Fruit fly (Drosophila melanogaster) whole organism, embryonic: ENCODE measurements around the gene prg.
A peak's percentile ranks its signal among the peaks of the same experiment; 100 is the strongest.

Source experiments
- Bgb ChIP-seq: fragments of 200-800 bp; sonication (Bioruptor generic); IDR thresholded peaks from 2 replicates; pipeline ENCODE4 v1.3.6; 2022; ENCODE audit warnings: missing biosample characterization, missing genetic modification characterization; ENCODE audit not compliant: partially characterized antibody
- CG10147 ChIP-seq: fragments of 200-800 bp; sonication (Bioruptor generic); optimal IDR thresholded peaks from 2 replicates; lab custom pipeline; 2019; ENCODE audit warnings: missing biosample characterization, mild to moderate bottlenecking, missing genetic modification characterization, moderate library complexity
- CG10462 ChIP-seq: fragments of 200-800 bp; sonication (Bioruptor generic); optimal IDR thresholded peaks from 2 replicates; lab custom pipeline; 2016; ENCODE audit warnings: missing biosample characterization, missing genetic modification characterization
- CG13287 ChIP-seq: fragments of 200-800 bp; sonication (Bioruptor generic); IDR thresholded peaks from 2 replicates; pipeline ENCODE4 v1.3.6; 2022; ENCODE audit warnings: missing biosample characterization, missing genetic modification characterization; ENCODE audit not compliant: partially characterized antibody
- CG15514 ChIP-seq: fragments of 200-800 bp; sonication (Bioruptor generic); optimal IDR thresholded peaks from 3 replicates; lab custom pipeline; 2017; ENCODE audit warnings: missing biosample characterization, missing genetic modification characterization, mild to moderate bottlenecking, moderate library complexity, missing genetic modification reagents
- CG16815 ChIP-seq: fragments of 200-800 bp; sonication (Bioruptor generic); optimal IDR thresholded peaks from 3 replicates; lab custom pipeline; 2017; ENCODE audit warnings: missing biosample characterization, mild to moderate bottlenecking, missing genetic modification characterization
- CG17568 ChIP-seq: fragments of 200-800 bp; sonication (Bioruptor generic); optimal IDR thresholded peaks from 2 replicates; lab custom pipeline; 2018; ENCODE audit warnings: missing biosample characterization, mild to moderate bottlenecking, missing genetic modification characterization, moderate library complexity
- CG3281 ChIP-seq: fragments of 200-800 bp; sonication (Bioruptor generic); optimal IDR thresholded peaks from 3 replicates; lab custom pipeline; 2017; ENCODE audit warnings: missing biosample characterization, mild to moderate bottlenecking, missing genetic modification characterization
- CG33213 ChIP-seq: fragments of 200-800 bp; sonication (Bioruptor generic); optimal IDR thresholded peaks from 3 replicates; lab custom pipeline; 2016; ENCODE audit warnings: missing biosample characterization, missing genetic modification characterization
- CG34224 ChIP-seq: fragments of 200-800 bp; sonication (Bioruptor generic); IDR thresholded peaks from 3 replicates; pipeline ENCODE4 v1.3.6; 2022; ENCODE audit warnings: missing biosample characterization, missing genetic modification characterization; ENCODE audit not compliant: partially characterized antibody
- CG3995 ChIP-seq: fragments of 200-800 bp; sonication (Bioruptor generic); optimal IDR thresholded peaks from 3 replicates; lab custom pipeline; 2016; ENCODE audit warnings: missing biosample characterization, missing genetic modification characterization
- CG42726 ChIP-seq: fragments of 200-800 bp; sonication (Bioruptor generic); IDR thresholded peaks from 2 replicates; pipeline ENCODE4 v1.3.6; 2022; ENCODE audit warnings: missing biosample characterization, missing genetic modification characterization; ENCODE audit not compliant: partially characterized antibody
- CG4360 ChIP-seq: fragments of 200-800 bp; sonication (Bioruptor generic); IDR thresholded peaks from 2 replicates; pipeline ENCODE4 v1.3.6; 2022; ENCODE audit warnings: missing biosample characterization, missing genetic modification characterization
- CG6813 ChIP-seq: fragments of 200-800 bp; sonication (Bioruptor generic); optimal IDR thresholded peaks from 2 replicates; lab custom pipeline; 2017; ENCODE audit warnings: missing biosample characterization, missing genetic modification characterization, mild to moderate bottlenecking, moderate library complexity, missing genetic modification reagents
- CG7839 ChIP-seq: fragments of 200-800 bp; sonication (Bioruptor generic); optimal IDR thresholded peaks from 3 replicates; lab custom pipeline; 2018; ENCODE audit warnings: missing biosample characterization, mild to moderate bottlenecking, missing genetic modification characterization, moderate library complexity
- CG8765 ChIP-seq: fragments of 200-800 bp; sonication (Bioruptor generic); IDR thresholded peaks from 2 replicates; pipeline ENCODE4 v1.3.6; 2022; ENCODE audit warnings: missing biosample characterization, missing genetic modification characterization
- CG9817 ChIP-seq: fragments of 200-800 bp; sonication (Bioruptor generic); optimal IDR thresholded peaks from 2 replicates; lab custom pipeline; 2018; ENCODE audit warnings: missing biosample characterization, mild to moderate bottlenecking, missing genetic modification characterization, moderate library complexity
- Doc3 ChIP-seq: fragments of 200-800 bp; sonication (Bioruptor generic); IDR thresholded peaks from 3 replicates; pipeline ENCODE4 v1.3.6; 2022; ENCODE audit warnings: missing biosample characterization, missing genetic modification characterization; ENCODE audit not compliant: partially characterized antibody
- Ets97D ChIP-seq: fragments of 200-800 bp; sonication (Bioruptor generic); optimal IDR thresholded peaks from 3 replicates; lab custom pipeline; 2016; ENCODE audit warnings: missing biosample characterization, missing genetic modification characterization
- Fer1 ChIP-seq: fragments of 200-800 bp; sonication (Bioruptor generic); optimal IDR thresholded peaks from 2 replicates; lab custom pipeline; 2017; ENCODE audit warnings: missing biosample characterization, mild to moderate bottlenecking, missing genetic modification characterization
- HHEX ChIP-seq: fragments of 200-800 bp; sonication (Bioruptor generic); optimal IDR thresholded peaks from 3 replicates; lab custom pipeline; 2017; ENCODE audit warnings: missing biosample characterization, mild to moderate bottlenecking, missing genetic modification characterization, missing genetic modification reagents
- HmgZ ChIP-seq: fragments of 200-800 bp; sonication (Bioruptor generic); optimal IDR thresholded peaks from 2 replicates; lab custom pipeline; 2018; ENCODE audit warnings: missing biosample characterization, mild to moderate bottlenecking, missing genetic modification characterization
- Scr ChIP-seq: fragments of 200-800 bp; sonication (Bioruptor generic); IDR thresholded peaks from 2 replicates; pipeline ENCODE4 v1.3.6; 2022; ENCODE audit warnings: missing biosample characterization, missing genetic modification characterization; ENCODE audit not compliant: partially characterized antibody
- Six4 ChIP-seq: fragments of 200-800 bp; sonication (Bioruptor generic); optimal IDR thresholded peaks from 2 replicates; lab custom pipeline; 2016; ENCODE audit warnings: missing biosample characterization, missing genetic modification characterization
- YL-1 ChIP-seq: fragments of 200-800 bp; sonication (Bioruptor generic); optimal IDR thresholded peaks from 3 replicates; lab custom pipeline; 2017; ENCODE audit warnings: missing biosample characterization, mild to moderate bottlenecking, missing genetic modification characterization
- ash1 ChIP-seq: fragments of 200-800 bp; sonication (Bioruptor generic); optimal IDR thresholded peaks from 2 replicates; lab custom pipeline; 2018; ENCODE audit warnings: missing biosample characterization, mild to moderate bottlenecking, missing genetic modification characterization
- bowl ChIP-seq: fragments of 200-800 bp; sonication (Bioruptor generic); IDR thresholded peaks from 2 replicates; pipeline ENCODE4 v1.3.6; 2022; ENCODE audit warnings: missing biosample characterization, missing genetic modification characterization
- br ChIP-seq: fragments of >200 bp; optimal IDR thresholded peaks from 2 replicates; lab custom pipeline; 2017
- chm ChIP-seq: fragments of 200-800 bp; sonication (Bioruptor generic); IDR thresholded peaks from 2 replicates; pipeline ENCODE4 v1.3.6; 2022; ENCODE audit warnings: missing biosample characterization, missing genetic modification characterization
- ci ChIP-seq: fragments of 200-800 bp; sonication (Bioruptor generic); IDR thresholded peaks from 3 replicates; pipeline ENCODE4 v1.3.6; 2022; ENCODE audit warnings: missing biosample characterization, missing genetic modification characterization
- cwo ChIP-seq: fragments of 200-800 bp; sonication (Bioruptor generic); optimal IDR thresholded peaks from 3 replicates; lab custom pipeline; 2017; ENCODE audit warnings: missing biosample characterization, missing genetic modification characterization, mild to moderate bottlenecking, moderate library complexity, missing genetic modification reagents
- exex ChIP-seq: fragments of 200-800 bp; sonication (Bioruptor generic); optimal IDR thresholded peaks from 4 replicates; lab custom pipeline; 2018; ENCODE audit warnings: missing biosample characterization, mild to moderate bottlenecking, missing genetic modification characterization, moderate library complexity
- gce ChIP-seq: fragments of 200-800 bp; sonication (Bioruptor generic); IDR thresholded peaks from 3 replicates; pipeline ENCODE4 v1.3.6; 2022; ENCODE audit warnings: missing biosample characterization, missing genetic modification characterization
- gcm2 ChIP-seq: fragments of 200-800 bp; sonication (Bioruptor generic); optimal IDR thresholded peaks from 2 replicates; lab custom pipeline; 2016; ENCODE audit warnings: missing biosample characterization, missing genetic modification characterization
- hb ChIP-seq: fragments of 200-800 bp; sonication (Bioruptor generic); IDR thresholded peaks from 3 replicates; pipeline ENCODE4 v1.3.6; 2022; ENCODE audit warnings: missing biosample characterization, missing genetic modification characterization; ENCODE audit not compliant: partially characterized antibody
- inv ChIP-seq: fragments of 200-800 bp; sonication (Bioruptor generic); IDR thresholded peaks from 2 replicates; pipeline ENCODE4 v1.3.6; 2022; ENCODE audit warnings: missing biosample characterization, missing genetic modification characterization; ENCODE audit not compliant: partially characterized antibody
- mld ChIP-seq: fragments of 200-800 bp; sonication (Bioruptor generic); IDR thresholded peaks from 3 replicates; pipeline ENCODE4 v1.3.6; 2022; ENCODE audit warnings: missing biosample characterization, missing genetic modification characterization; ENCODE audit not compliant: partially characterized antibody
- nmo ChIP-seq: fragments of 200-800 bp; sonication (Bioruptor generic); optimal IDR thresholded peaks from 2 replicates; lab custom pipeline; 2018; ENCODE audit warnings: missing biosample characterization, mild to moderate bottlenecking, missing genetic modification characterization, moderate library complexity
- pan ChIP-seq, 4 experiments: fragments of >200 bp in 3 of 4; fragments of 200-800 bp in 1 of 4; sonication (Bioruptor generic) in 1 of 4; optimal IDR thresholded peaks in 3 of 4; IDR thresholded peaks in 1 of 4; 2 replicates each; pipeline versions ENCODE4 v1.3.6 to Lab custom; 2017 to 2022; ENCODE audit warnings: missing biosample characterization in 2 of 4, missing genetic modification characterization in 2 of 4, mixed read lengths in 1 of 4
- pfk ChIP-seq: fragments of 200-800 bp; sonication (Bioruptor generic); optimal IDR thresholded peaks from 2 replicates; lab custom pipeline; 2018; ENCODE audit warnings: missing biosample characterization, mild to moderate bottlenecking, missing genetic modification characterization, moderate library complexity
- ro ChIP-seq: fragments of 200-800 bp; sonication (Bioruptor generic); IDR thresholded peaks from 2 replicates; pipeline ENCODE4 v1.3.6; 2022; ENCODE audit warnings: missing biosample characterization, missing genetic modification characterization
- ssp ChIP-seq: fragments of 200-800 bp; sonication (Bioruptor generic); IDR thresholded peaks from 2 replicates; pipeline ENCODE4 v1.3.6; 2022; ENCODE audit warnings: missing biosample characterization, missing genetic modification characterization
- tup ChIP-seq: fragments of 200-800 bp; sonication (Bioruptor generic); optimal IDR thresholded peaks from 2 replicates; lab custom pipeline; 2016; ENCODE audit warnings: missing biosample characterization, mild to moderate bottlenecking, missing genetic modification characterization, moderate library complexity
- twi ChIP-seq: fragments of 200-800 bp; optimal IDR thresholded peaks from 2 replicates; lab custom pipeline; 2019; ENCODE audit warnings: missing biosample characterization, mild to moderate bottlenecking, missing genetic modification characterization, moderate library complexity
- unc-4 ChIP-seq: fragments of 200-800 bp; sonication (Bioruptor generic); IDR thresholded peaks from 2 replicates; pipeline ENCODE4 v1.3.6; 2022; ENCODE audit warnings: missing biosample characterization, missing genetic modification characterization; ENCODE audit not compliant: partially characterized antibody
- vnd ChIP-seq: fragments of 200-800 bp; sonication (Bioruptor generic); IDR thresholded peaks from 3 replicates; pipeline ENCODE4 v1.3.6; 2022; ENCODE audit warnings: missing biosample characterization, missing genetic modification characterization; ENCODE audit not compliant: partially characterized antibody
- vvl ChIP-seq: fragments of 200-800 bp; sonication (Bioruptor generic); IDR thresholded peaks from 2 replicates; pipeline ENCODE4 v1.3.6; 2022; ENCODE audit warnings: missing biosample characterization, missing genetic modification characterization
- zfh1 ChIP-seq: fragments of 200-800 bp; sonication (Bioruptor generic); IDR thresholded peaks from 3 replicates; pipeline ENCODE4 v1.3.6; 2022; ENCODE audit warnings: missing biosample characterization, missing genetic modification characterization

Gene prg

DNA sequence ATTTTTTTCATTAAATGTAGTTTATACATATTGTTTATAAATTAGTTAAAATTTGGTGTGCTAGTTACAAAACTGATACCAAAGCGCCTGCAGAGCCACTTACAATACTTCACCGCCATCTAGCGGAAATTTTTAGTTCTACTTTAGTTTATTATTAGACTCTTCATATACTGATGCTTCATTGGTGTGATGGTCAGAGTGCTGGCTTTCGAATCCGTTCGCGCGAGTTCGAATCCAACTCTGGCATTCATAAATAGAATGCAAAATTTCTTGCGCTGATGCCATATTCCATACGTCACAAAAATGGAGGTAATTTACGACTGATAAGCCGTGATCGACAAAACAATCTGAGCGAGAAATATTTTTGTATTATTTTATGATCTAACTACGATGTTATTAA is 21.3 kb downstream of the prg start (continued):
- no peak for TF ChIP-seq CG3995 (GFP tag; lab: Kevin White, UChicago)
- TF ChIP-seq Doc3 (GFP tag; lab: Robert Waterston, UW): peak; percentile 22; the same call in 1 of the 3 replicates
- TF ChIP-seq inv: peak; percentile 42; the same call in 1 of the 2 replicates
- peak; percentile 57; the same call in 2 of the 3 replicates for TF ChIP-seq CG34224 (GFP tag; lab: Robert Waterston, UW)
- no peak for TF ChIP-seq nmo
- TF ChIP-seq mld: peak; percentile 67; the same call in 2 of the 3 replicates
- TF ChIP-seq Fer1 (GFP tag; lab: Kevin White, UChicago): peak; percentile 30
- TF ChIP-seq ssp (GFP tag; lab: Robert Waterston, UW): no peak
- peak; percentile 39; the same call in 1 of the 2 replicates for TF ChIP-seq unc-4 (GFP tag; lab: Robert Waterston, UW)
- peak; percentile 56 for TF ChIP-seq Scr (GFP tag; lab: Robert Waterston, UW)
- peak; percentile 7 for TF ChIP-seq CG33213 (GFP tag; lab: Kevin White, UChicago)
- TF ChIP-seq HHEX (GFP tag; lab: Kevin White, UChicago): no peak
- no peak for TF ChIP-seq CG9817 (tag; lab: Kevin White, UChicago)
- no peak for TF ChIP-seq pfk (GFP tag; lab: Kevin White, UChicago)
- TF ChIP-seq bowl (GFP tag; lab: Robert Waterston, UW): 0 out of 2 replicates have a peak, but pooled peaks have one; percentile 24
- peak; percentile 22 for TF ChIP-seq CG7839 (tag; lab: Kevin White, UChicago)
- peak; percentile 37 for TF ChIP-seq exex (tag; lab: Kevin White, UChicago)
- TF ChIP-seq gce: no peak
- no peak for TF ChIP-seq CG8765
- TF ChIP-seq ci (GFP tag; lab: Robert Waterston, UW): peak; percentile 24; the same call in 1 of the 3 replicates
- peak; percentile 78 for TF ChIP-seq Bgb
- TF ChIP-seq CG16815 (GFP tag; lab: Kevin White, UChicago): no peak
- TF ChIP-seq ash1 (GFP tag; lab: Kevin White, UChicago): no peak
- no peak for TF ChIP-seq gcm2
- peak; percentile 50 for TF ChIP-seq HmgZ
- TF ChIP-seq CG10147 (GFP tag; lab: Kevin White, UChicago): no peak
- peak; percentile 89 for TF ChIP-seq CG42726 (GFP tag; lab: Robert Waterston, UW)
- no peak for TF ChIP-seq cwo
- 0 out of 3 replicates have a peak, but pooled peaks have one; percentile 39 for TF ChIP-seq hb (GFP tag; lab: Robert Waterston, UW)
- no peak for TF ChIP-seq CG15514 (GFP tag; lab: Kevin White, UChicago)
- no peak for TF ChIP-seq CG17568 (GFP tag; lab: Kevin White, UChicago)
- no peak for TF ChIP-seq Ets97D (GFP tag; lab: Kevin White, UChicago)
- TF ChIP-seq CG10462 (GFP tag; lab: Kevin White, UChicago): no peak
- 0 out of 2 replicates have a peak, but pooled peaks have one; percentile 15 for TF ChIP-seq chm (GFP tag; lab: Robert Waterston, UW)
- TF ChIP-seq YL-1 (GFP tag; lab: Kevin White, UChicago): no peak
- TF ChIP-seq ro: no peak
- TF ChIP-seq pan (optimal IDR thresholded peaks at IDR 0.05; lab: Kevin White, UChicago): no peak
- TF ChIP-seq pan (GFP tag; optimal IDR thresholded peaks at IDR 0.05 in 1 of 2, IDR thresholded peaks at IDR 0.05 in 1 of 2): peak in 1 of 2 experiments; percentile 11
- peak; percentile 50; the same call in 1 of the 2 replicates for TF ChIP-seq CG13287 (GFP tag; lab: Robert Waterston, UW)
- peak; percentile 37; the same call in 1 of the 2 replicates for TF ChIP-seq vvl (GFP tag; lab: Robert Waterston, UW)
- peak; percentile 3 for TF ChIP-seq CG3281
- no peak for TF ChIP-seq tup
- peak; percentile 29; the same call in 1 of the 3 replicates for TF ChIP-seq zfh1
- no peak for TF ChIP-seq CG4360 (GFP tag; lab: Robert Waterston, UW)
- TF ChIP-seq twi (tag; lab: Kevin White, UChicago): no peak
- TF ChIP-seq vnd (GFP tag; lab: Robert Waterston, UW): peak; percentile 37; the same call in 1 of the 3 replicates
- no peak for TF ChIP-seq CG6813 (GFP tag; lab: Kevin White, UChicago)
- no peak for TF ChIP-seq Six4
- no peak for TF ChIP-seq br (lab: Kevin White, UChicago)
